Worm (Caenorhabditis elegans): Measurements from ENCODE around the gene F41H8.1.

DNA sequence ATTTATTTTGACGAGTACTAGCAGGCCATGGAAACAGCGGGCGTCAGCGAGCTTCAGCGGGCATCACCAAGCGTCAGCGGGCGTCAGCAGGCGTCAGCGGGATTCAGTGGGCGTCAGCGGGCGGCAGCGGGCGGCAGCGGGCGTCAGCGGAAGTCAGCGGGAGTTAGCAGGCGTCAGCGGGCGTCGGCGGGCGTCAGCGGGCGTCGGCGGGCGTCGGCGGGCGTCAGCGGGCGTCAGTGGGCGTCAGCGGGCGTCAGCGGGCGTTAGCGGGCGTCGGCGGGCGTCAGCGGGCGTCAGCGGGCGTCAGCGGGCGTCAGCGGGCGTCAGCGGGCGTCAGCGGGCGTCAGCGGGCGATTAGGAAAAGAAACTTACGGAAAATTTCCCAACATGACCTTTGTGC lies 9.1 kb downstream of the F41H8.1 start:
- TF ChIP-seq mef-2 (tag; optimal IDR thresholded peaks at IDR 0.05) (no peak), efl-1 (optimal IDR thresholded peaks at IDR 0.05) (no peak), efl-1 (GFP tag; optimal IDR thresholded peaks at IDR 0.05 in 1 of 2) (no peak), ceh-82 (tag; optimal IDR thresholded peaks at IDR 0.05) (no peak), ama-1 (optimal IDR thresholded peaks at IDR 0.05) (no peak), lin-35 (GFP tag; optimal IDR thresholded peaks at IDR 0.05) (no peak), zag-1 (tag; optimal IDR thresholded peaks at IDR 0.05) (no peak), vab-15 (tag; optimal IDR thresholded peaks at IDR 0.05) (no peak), nhr-28 (tag; optimal IDR thresholded peaks at IDR 0.05) (no peak), dpl-1 (GFP tag; optimal IDR thresholded peaks at IDR 0.05) (no peak), dsc-1 (tag; optimal IDR thresholded peaks at IDR 0.05) (no peak), lin-13 (GFP tag; optimal IDR thresholded peaks at IDR 0.05) (no peak), snpc-4 (tag; optimal IDR thresholded peaks at IDR 0.05) (no peak)

All from whole organism, L1 larva.